Worm (Caenorhabditis elegans): ENCODE data around the gene zfp-1.

Gene zfp-1

DNA sequence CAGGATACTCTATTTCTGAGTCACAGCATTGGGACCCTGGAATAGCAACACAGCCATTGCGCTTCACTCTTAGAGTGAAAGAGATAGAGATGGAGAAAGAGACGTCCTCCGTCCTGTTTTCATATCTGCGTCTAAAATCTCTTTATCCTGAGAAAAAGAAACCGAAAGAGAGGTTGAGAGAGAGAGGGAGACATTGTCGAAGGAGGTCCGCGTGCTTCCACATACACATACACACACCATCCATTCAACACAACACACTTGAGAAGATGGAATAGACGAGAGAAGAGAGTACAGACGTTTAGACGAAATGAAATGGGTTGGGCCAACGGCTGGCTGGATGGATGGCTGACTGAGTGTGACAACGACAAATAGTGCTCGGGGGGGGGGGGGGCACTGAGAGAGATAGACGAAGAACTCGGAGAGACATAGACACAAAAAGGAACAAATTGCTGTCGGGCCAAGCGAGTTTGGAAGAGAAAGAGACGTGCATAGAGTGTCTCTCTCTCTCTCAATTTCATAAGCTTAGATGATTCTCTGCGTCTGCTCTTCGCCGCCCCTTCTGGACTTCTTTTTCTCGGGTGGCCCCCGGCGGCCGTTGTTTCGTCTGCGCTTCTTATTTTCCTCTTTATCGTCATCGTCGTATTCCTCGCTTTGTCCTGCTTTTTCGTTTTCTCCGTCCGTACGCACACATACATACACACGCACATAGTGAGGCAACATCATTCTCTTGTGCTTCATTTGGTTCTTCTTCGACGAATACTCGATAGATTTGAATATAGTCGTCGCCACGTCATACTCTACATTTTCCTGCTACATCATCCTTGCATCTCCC, 8.8 kb downstream of the zfp-1 start, which contains the start of gene F54F2.6:
Gene F54F2.6 (minus strand): TSS at position 738 of the 832 bp plus-strand sequence.
- TF ChIP-seq unc-55 (GFP tag; optimal IDR thresholded peaks at IDR 0.05) (peak; percentile 85), mbf-1 (tag; optimal IDR thresholded peaks at IDR 0.05) (no peak), nhr-23 (tag; optimal IDR thresholded peaks at IDR 0.05) (no peak), ztf-1 (GFP tag; conservative IDR thresholded peaks at IDR 0.05) (no peak), nhr-12 (tag; optimal IDR thresholded peaks at IDR 0.05) (no peak), R02D3.7 (tag; optimal IDR thresholded peaks at IDR 0.05) (no peak), sem-4 (tag; optimal IDR thresholded peaks at IDR 0.05) (peak; percentile 95), nhr-237 (tag; optimal IDR thresholded peaks at IDR 0.05) (peak; percentile 26), ztf-4 (tag; optimal IDR thresholded peaks at IDR 0.05) (peak; percentile 89), lsy-2 (tag; optimal IDR thresholded peaks at IDR 0.05) (peak; percentile 59 to 92), unc-39 (tag; optimal IDR thresholded peaks at IDR 0.05) (no peak), elt-3 (tag; optimal IDR thresholded peaks at IDR 0.05) (no peak), ztf-11 (tag; optimal IDR thresholded peaks at IDR 0.05) (peak; percentile 54), snpc-4 (tag; optimal IDR thresholded peaks at IDR 0.05) (peak; percentile 63), aly-2 (tag; optimal IDR thresholded peaks at IDR 0.05) (no peak), skn-1 (tag; optimal IDR thresholded peaks at IDR 0.05) (no peak), alr-1 (tag; optimal IDR thresholded peaks at IDR 0.05) (peak; percentile 90), mdl-1 (tag; optimal IDR thresholded peaks at IDR 0.05) (peak; percentile 85 to 98), crh-2 (tag; optimal IDR thresholded peaks at IDR 0.05) (peak; percentile 87), sma-3 (GFP tag; optimal IDR thresholded peaks at IDR 0.05) (peak; percentile 31), lin-13 (GFP tag; optimal IDR thresholded peaks at IDR 0.05) (peak; percentile 82), peb-1 (tag; optimal IDR thresholded peaks at IDR 0.05) (no peak), ama-1 (optimal IDR thresholded peaks at IDR 0.05) (no peak), ZK546.5 (tag; optimal IDR thresholded peaks at IDR 0.05) (peak; percentile 1), mab-5 (tag; optimal IDR thresholded peaks at IDR 0.05) (peak; percentile 94), nhr-77 (tag; optimal IDR thresholded peaks at IDR 0.05) (no peak), F13H6.1 (tag; optimal IDR thresholded peaks at IDR 0.05) (peak; percentile 99), dmd-4 (tag; optimal IDR thresholded peaks at IDR 0.05) (no peak), egl-27 (tag; optimal IDR thresholded peaks at IDR 0.05) (peak; percentile 93), nhr-25 (tag; optimal IDR thresholded peaks at IDR 0.05) (peak; percentile 81), blmp-1 (tag; optimal IDR thresholded peaks at IDR 0.05; ENCODE audit: insufficient read depth) (peak; percentile 83), ceh-16 (tag; optimal IDR thresholded peaks at IDR 0.05) (no peak), Y55F3AM.14 (GFP tag; optimal IDR thresholded peaks at IDR 0.05) (peak; percentile 95), nhr-10 (tag; optimal IDR thresholded peaks at IDR 0.05) (no peak), sma-9 (GFP tag; optimal IDR thresholded peaks at IDR 0.05) (peak; percentile 96), sma-9 (tag; optimal IDR thresholded peaks at IDR 0.05) (no peak), nhr-21 (tag; optimal IDR thresholded peaks at IDR 0.05) (peak; percentile 90), gmeb-1 (tag; optimal IDR thresholded peaks at IDR 0.05) (peak; percentile 64), ceh-82 (tag; optimal IDR thresholded peaks at IDR 0.05) (no peak), fos-1 (tag; optimal IDR thresholded peaks at IDR 0.05) (peak; percentile 54), elt-1 (tag; optimal IDR thresholded peaks at IDR 0.05) (no peak), nhr-6 (tag; optimal IDR thresholded peaks at IDR 0.05) (peak; percentile 96), nhr-11 (tag; optimal IDR thresholded peaks at IDR 0.05) (no peak), lin-11 (tag; optimal IDR thresholded peaks at IDR 0.05) (peak; percentile 65), C34F6.9 (tag; optimal IDR thresholded peaks at IDR 0.05) (peak; percentile 96), zag-1 (tag; optimal IDR thresholded peaks at IDR 0.05) (peak; percentile 92), unc-62 (GFP tag; optimal IDR thresholded peaks at IDR 0.05) (peak; percentile 85), nhr-129 (tag; optimal IDR thresholded peaks at IDR 0.05) (peak; percentile 95), lin-39 (tag; optimal IDR thresholded peaks at IDR 0.05) (peak; percentile 82)
